Worm (Caenorhabditis elegans): Measurements from ENCODE around the gene F22F7.11.
A peak's percentile ranks its signal among the peaks of the same experiment; 100 is the strongest.

Gene F22F7.11

ce11 chrV:2118574-2118973 is 1.1 kb upstream of the F22F7.11 start, which contains the start of gene bgnt-1.2:
TSS of gene bgnt-1.2 (minus strand) at chrV:2118674.
- TF ChIP-seq aly-1 (tag; optimal IDR thresholded peaks at IDR 0.05) (no peak), ama-1 (optimal IDR thresholded peaks at IDR 0.05) (no peak), scrt-1 (GFP tag; IDR thresholded peaks at IDR 0.05) (no peak), tbx-37 (GFP tag; conservative IDR thresholded peaks at IDR 0.05) (no peak), ceh-13 (GFP tag; optimal IDR thresholded peaks at IDR 0.05) (no peak), tra-4 (tag; optimal IDR thresholded peaks at IDR 0.05) (no peak), sea-1 (GFP tag; conservative IDR thresholded peaks at IDR 0.05) (no peak), hmg-4 (GFP tag; optimal IDR thresholded peaks at IDR 0.05) (no peak), pes-1 (GFP tag; IDR thresholded peaks at IDR 0.05) (no peak), ets-7 (tag; optimal IDR thresholded peaks at IDR 0.05) (no peak), tbx-11 (GFP tag; IDR thresholded peaks at IDR 0.05) (no peak), F13C5.2 (tag; optimal IDR thresholded peaks at IDR 0.05) (no peak), flt-1 (GFP tag; IDR thresholded peaks at IDR 0.05) (no peak), ceh-36 (tag; optimal IDR thresholded peaks at IDR 0.05) (no peak)

DNA sequence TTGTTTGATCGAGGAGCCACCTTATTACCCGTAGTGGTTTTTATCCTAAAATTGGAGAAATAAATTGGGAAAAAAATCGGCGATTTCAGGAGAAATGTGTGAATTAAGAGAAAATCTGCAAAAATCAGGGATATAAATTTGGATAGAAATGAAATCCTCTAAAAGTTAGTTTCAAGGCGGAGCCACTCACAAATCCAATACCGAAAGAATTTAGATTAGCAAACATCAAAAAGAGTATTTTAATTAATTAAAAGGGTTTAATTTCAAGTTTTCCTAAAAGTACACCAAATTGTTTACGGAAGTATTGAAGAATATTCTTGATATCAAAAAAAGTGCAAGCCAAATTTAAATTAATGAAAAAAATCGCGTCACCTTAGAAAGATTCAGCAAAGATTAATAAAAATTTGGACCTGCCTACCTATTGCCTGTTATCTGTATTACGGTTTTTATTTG is 2.3 kb downstream of the F22F7.11 start, which contains the start of gene F22F7.8:
F22F7.8 (minus strand) TSS at position 51 of the 453 bp plus-strand sequence.
- TF ChIP-seq ets-7 (tag; optimal IDR thresholded peaks at IDR 0.05) (no peak), B0310.2 (tag; optimal IDR thresholded peaks at IDR 0.05) (no peak), aly-1 (tag; optimal IDR thresholded peaks at IDR 0.05) (no peak), hmg-4 (GFP tag; optimal IDR thresholded peaks at IDR 0.05) (no peak), tbx-11 (GFP tag; IDR thresholded peaks at IDR 0.05) (no peak)

- no peak for TF ChIP-seq sea-1 (GFP tag; conservative IDR thresholded peaks at IDR 0.05)
- TF ChIP-seq B0310.2 (tag; optimal IDR thresholded peaks at IDR 0.05): no peak
- TF ChIP-seq ets-7 (tag; optimal IDR thresholded peaks at IDR 0.05): no peak
- TF ChIP-seq hmbx-1 (tag; optimal IDR thresholded peaks at IDR 0.05): no peak
- TF ChIP-seq pes-1 (GFP tag; IDR thresholded peaks at IDR 0.05): no peak
- TF ChIP-seq hnd-1 (tag; optimal IDR thresholded peaks at IDR 0.05): no peak
- no peak for TF ChIP-seq flt-1 (GFP tag; IDR thresholded peaks at IDR 0.05)
- TF ChIP-seq aly-1 (tag; optimal IDR thresholded peaks at IDR 0.05): no peak
- TF ChIP-seq tbx-11 (GFP tag; IDR thresholded peaks at IDR 0.05): no peak
- no peak for TF ChIP-seq hmg-4 (GFP tag; optimal IDR thresholded peaks at IDR 0.05)
- no peak for TF ChIP-seq ceh-36 (tag; optimal IDR thresholded peaks at IDR 0.05)
- TF ChIP-seq F13C5.2 (tag; optimal IDR thresholded peaks at IDR 0.05): no peak
- TF ChIP-seq tra-4 (tag; optimal IDR thresholded peaks at IDR 0.05): no peak
- no peak for TF ChIP-seq tbx-37 (GFP tag; conservative IDR thresholded peaks at IDR 0.05)
- no peak for TF ChIP-seq scrt-1 (GFP tag; IDR thresholded peaks at IDR 0.05)
- no peak for TF ChIP-seq ceh-13 (GFP tag; optimal IDR thresholded peaks at IDR 0.05)
- TF ChIP-seq ama-1 (optimal IDR thresholded peaks at IDR 0.05): no peak
These were observed 2.9 kb downstream of the F22F7.11 start, which contains the start of gene F22F7.2 for ce11 chrV:2122517-2122916. TSS of gene F22F7.2 (plus strand) at chrV:2122782.

DNA sequence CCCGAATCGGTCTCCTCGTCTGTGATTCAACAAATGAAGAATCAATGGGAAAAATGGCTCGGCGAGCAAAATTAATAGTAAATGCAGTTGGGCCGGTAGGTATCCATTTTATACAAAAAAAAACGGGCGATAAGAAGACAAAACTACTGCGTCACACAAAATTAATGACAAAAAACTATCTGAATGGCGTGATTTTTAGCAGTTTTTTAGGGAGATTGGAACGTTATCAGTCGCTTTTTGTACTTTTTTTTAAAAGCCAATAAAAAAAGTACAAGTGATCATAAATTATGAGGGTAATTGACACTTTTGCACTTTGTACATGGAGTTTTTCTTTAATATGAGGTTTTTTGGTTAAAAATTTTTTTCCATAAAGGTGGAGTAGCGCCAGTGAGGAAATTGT is 3.5 kb downstream of the F22F7.11 start:
- TF ChIP-seq tbx-11 (GFP tag; IDR thresholded peaks at IDR 0.05) (no peak), sea-1 (GFP tag; conservative IDR thresholded peaks at IDR 0.05) (no peak), hmbx-1 (tag; optimal IDR thresholded peaks at IDR 0.05) (no peak), scrt-1 (GFP tag; IDR thresholded peaks at IDR 0.05) (no peak), ceh-13 (GFP tag; optimal IDR thresholded peaks at IDR 0.05) (no peak), hnd-1 (tag; optimal IDR thresholded peaks at IDR 0.05) (no peak), F13C5.2 (tag; optimal IDR thresholded peaks at IDR 0.05) (no peak), hmg-4 (GFP tag; optimal IDR thresholded peaks at IDR 0.05) (no peak), tbx-37 (GFP tag; conservative IDR thresholded peaks at IDR 0.05) (no peak), aly-1 (tag; optimal IDR thresholded peaks at IDR 0.05) (no peak), pes-1 (GFP tag; IDR thresholded peaks at IDR 0.05) (no peak), ceh-36 (tag; optimal IDR thresholded peaks at IDR 0.05) (no peak), ets-7 (tag; optimal IDR thresholded peaks at IDR 0.05) (no peak), flt-1 (GFP tag; IDR thresholded peaks at IDR 0.05) (no peak), ama-1 (optimal IDR thresholded peaks at IDR 0.05) (no peak), tra-4 (tag; optimal IDR thresholded peaks at IDR 0.05) (no peak), B0310.2 (tag; optimal IDR thresholded peaks at IDR 0.05) (no peak)

DNA sequence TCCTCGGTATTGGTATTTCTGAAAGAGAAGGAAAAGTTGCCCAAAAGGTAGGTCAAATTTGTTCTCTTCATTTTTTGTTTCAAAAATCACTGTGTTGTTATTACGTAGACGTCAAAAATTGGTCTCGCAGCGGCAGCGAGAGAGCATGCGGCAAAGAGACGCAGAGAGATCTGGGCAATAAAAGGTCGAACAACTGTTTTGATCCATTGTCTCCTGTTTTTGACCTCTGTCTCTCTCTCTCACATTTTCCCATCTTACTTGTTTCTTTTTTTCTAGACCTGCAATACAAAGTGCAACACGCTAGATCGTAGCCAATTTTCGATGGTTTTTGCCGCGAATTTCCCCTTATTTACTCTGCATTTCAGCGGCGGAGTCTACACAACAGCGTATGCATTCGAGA is 6.9 kb downstream of the F22F7.11 start:
- TF ChIP-seq B0310.2 (tag; optimal IDR thresholded peaks at IDR 0.05) (no peak), aly-1 (tag; optimal IDR thresholded peaks at IDR 0.05) (no peak), flt-1 (GFP tag; IDR thresholded peaks at IDR 0.05) (no peak), tbx-37 (GFP tag; conservative IDR thresholded peaks at IDR 0.05) (no peak), hnd-1 (tag; optimal IDR thresholded peaks at IDR 0.05) (no peak), hmg-4 (GFP tag; optimal IDR thresholded peaks at IDR 0.05) (no peak)

ce11 chrV:2126996-2127585 is 7.5 kb downstream of the F22F7.11 start, which contains the start of gene ldp-1:
TSS of gene ldp-1 (plus strand) at chrV:2127535.
- TF ChIP-seq hmg-4 (GFP tag; optimal IDR thresholded peaks at IDR 0.05) (no peak), pes-1 (GFP tag; IDR thresholded peaks at IDR 0.05) (0 out of 2 replicates have a peak, but pooled peaks have one; percentile 56), hmbx-1 (tag; optimal IDR thresholded peaks at IDR 0.05) (no peak), tbx-37 (GFP tag; conservative IDR thresholded peaks at IDR 0.05) (peak; percentile 73)

- TF ChIP-seq hmbx-1 (tag; optimal IDR thresholded peaks at IDR 0.05) (no peak), ets-7 (tag; optimal IDR thresholded peaks at IDR 0.05) (no peak), tra-4 (tag; optimal IDR thresholded peaks at IDR 0.05) (no peak), F13C5.2 (tag; optimal IDR thresholded peaks at IDR 0.05) (no peak), ama-1 (optimal IDR thresholded peaks at IDR 0.05) (no peak), scrt-1 (GFP tag; IDR thresholded peaks at IDR 0.05) (no peak), ceh-36 (tag; optimal IDR thresholded peaks at IDR 0.05) (no peak), hmg-4 (GFP tag; optimal IDR thresholded peaks at IDR 0.05) (no peak), pes-1 (GFP tag; IDR thresholded peaks at IDR 0.05) (no peak)
These were observed 13.0 kb downstream of the F22F7.11 start for ce11 chrV:2132675-2133074.

ce11 chrV:2133512-2133911 is 13.9 kb downstream of the F22F7.11 start:
- TF ChIP-seq pes-1 (GFP tag; IDR thresholded peaks at IDR 0.05) (0 out of 2 replicates have a peak, but pooled peaks have one; percentile 34), B0310.2 (tag; optimal IDR thresholded peaks at IDR 0.05) (no peak)
